Worm (Caenorhabditis elegans): Measurements from ENCODE around the gene nhr-137.
A peak's percentile ranks its signal among the peaks of the same experiment; 100 is the strongest.

The nhr-137 gene

DNA sequence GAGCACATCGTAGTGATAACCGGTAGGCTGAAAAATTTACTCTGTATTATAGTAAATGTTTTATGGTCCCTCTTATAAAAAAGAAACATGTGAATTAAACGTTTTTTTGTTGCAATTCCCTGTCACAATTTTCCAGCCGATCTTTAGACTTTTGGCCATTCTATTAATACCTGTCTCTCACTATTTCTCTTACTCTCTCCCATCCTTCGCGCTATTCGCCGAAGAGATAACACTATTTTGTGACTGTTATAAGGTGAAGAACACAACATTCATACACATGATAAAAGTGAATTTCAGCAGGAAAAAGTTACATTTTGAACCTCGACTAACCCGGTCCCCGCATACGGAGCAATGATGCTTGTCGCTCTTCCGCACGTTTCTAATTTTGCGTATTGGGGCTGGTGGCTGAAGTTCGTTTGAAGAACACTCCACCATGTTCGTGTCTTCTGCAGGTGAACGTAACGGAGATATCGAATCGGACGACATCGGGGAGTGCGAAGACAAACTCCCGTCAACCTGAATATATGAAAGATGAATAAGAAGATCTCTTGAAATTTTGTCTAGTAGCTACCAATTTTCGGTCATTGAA is 29.7 kb downstream of the nhr-137 start:
- peak; percentile 89 for TF ChIP-seq dmd-6 (GFP tag; IDR thresholded peaks at IDR 0.05)
- no peak for TF ChIP-seq nhr-11 (tag; optimal IDR thresholded peaks at IDR 0.05)
- no peak for TF ChIP-seq spr-3 (GFP tag; optimal IDR thresholded peaks at IDR 0.05)
- TF ChIP-seq nhr-102 (tag; optimal IDR thresholded peaks at IDR 0.05), result peak; percentile 58
- peak in 1 of 2 experiments; percentile 72 for TF ChIP-seq unc-62 (GFP tag; optimal IDR thresholded peaks at IDR 0.05 in 1 of 2)
- no peak for TF ChIP-seq unc-62 (tag; optimal IDR thresholded peaks at IDR 0.05)
- TF ChIP-seq F49E8.2 (tag; optimal IDR thresholded peaks at IDR 0.05; ENCODE audit: borderline replicate concordance), result no peak
- TF ChIP-seq nhr-76 (tag; optimal IDR thresholded peaks at IDR 0.05), result no peak
- peak; percentile 18 for TF ChIP-seq lin-13 (GFP tag; optimal IDR thresholded peaks at IDR 0.05)
- TF ChIP-seq ZK337.2 (GFP tag; IDR thresholded peaks at IDR 0.05), result no peak
- TF ChIP-seq nhr-48 (tag; optimal IDR thresholded peaks at IDR 0.05), result peak; percentile 4
- peak; percentile 63 for TF ChIP-seq aha-1 (tag)
- peak; percentile 94 for TF ChIP-seq nhr-28 (tag; optimal IDR thresholded peaks at IDR 0.05)
- TF ChIP-seq nhr-25 (tag; optimal IDR thresholded peaks at IDR 0.05; ENCODE audit: borderline replicate concordance, insufficient read depth), result peak; percentile 41
- peak; percentile 85 for TF ChIP-seq pqm-1 (tag; optimal IDR thresholded peaks at IDR 0.05)
- TF ChIP-seq zip-11 (GFP tag; IDR thresholded peaks at IDR 0.05), result no peak
- TF ChIP-seq hlh-11 (tag; optimal IDR thresholded peaks at IDR 0.05), result peak; percentile 76
- TF ChIP-seq skn-1 (tag; optimal IDR thresholded peaks at IDR 0.05), result no peak
- peak; percentile 53 for TF ChIP-seq dve-1 (tag; optimal IDR thresholded peaks at IDR 0.05; ENCODE audit: insufficient read depth)
- TF ChIP-seq mdl-1 (tag; optimal IDR thresholded peaks at IDR 0.05), result peak in 1 of 2 experiments; percentile 61
- peak; percentile 22 for TF ChIP-seq nhr-77 (tag; optimal IDR thresholded peaks at IDR 0.05)
- TF ChIP-seq mxl-3 (GFP tag; optimal IDR thresholded peaks at IDR 0.05), result peak; percentile 71
- peak; percentile 62 for TF ChIP-seq hlh-30 (tag; optimal IDR thresholded peaks at IDR 0.05; ENCODE audit: insufficient read depth)
- TF ChIP-seq mep-1 (tag; optimal IDR thresholded peaks at IDR 0.05), result peak; percentile 42
- TF ChIP-seq daf-16 (GFP tag; optimal IDR thresholded peaks at IDR 0.05), result no peak
- TF ChIP-seq daf-16 (tag; optimal IDR thresholded peaks at IDR 0.05), result peak; percentile 41
- TF ChIP-seq jun-1 (tag; optimal IDR thresholded peaks at IDR 0.05), result no peak
- TF ChIP-seq duxl-1 (tag; optimal IDR thresholded peaks at IDR 0.05; ENCODE audit: poor library complexity), result no peak

DNA sequence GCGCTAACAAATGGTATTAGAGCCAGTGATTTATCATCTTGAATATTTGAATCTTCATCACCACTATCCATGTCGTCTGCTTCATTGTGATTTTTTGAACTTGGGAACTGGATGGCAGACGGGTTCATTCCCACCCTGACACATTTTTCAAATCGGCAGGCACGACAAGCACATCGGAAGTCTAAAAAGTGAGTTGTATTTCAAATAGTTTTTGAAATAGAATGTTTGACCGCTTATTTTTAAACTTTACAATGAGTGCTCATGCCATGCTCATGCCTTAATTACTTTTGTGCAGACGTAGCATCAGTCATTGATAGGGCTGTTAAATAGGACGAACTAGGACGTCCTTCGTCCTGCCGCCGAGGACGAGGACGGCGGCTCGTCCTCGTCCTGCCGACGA is 30.9 kb downstream of the nhr-137 start:
- peak; percentile 25 for TF ChIP-seq pqm-1 (tag; optimal IDR thresholded peaks at IDR 0.05)
- no peak for TF ChIP-seq tag-97 (GFP tag; IDR thresholded peaks at IDR 0.05)
- no peak for TF ChIP-seq attf-4 (tag; optimal IDR thresholded peaks at IDR 0.05)
- TF ChIP-seq ceh-82 (tag; optimal IDR thresholded peaks at IDR 0.05), result no peak
- peak; percentile 93 for TF ChIP-seq aha-1 (tag)
- no peak for TF ChIP-seq Y5F2A.4 (GFP tag; optimal IDR thresholded peaks at IDR 0.05)
- TF ChIP-seq ceh-62 (tag; optimal IDR thresholded peaks at IDR 0.05), result no peak
- TF ChIP-seq daf-19 (GFP tag; conservative IDR thresholded peaks at IDR 0.05), result no peak

DNA sequence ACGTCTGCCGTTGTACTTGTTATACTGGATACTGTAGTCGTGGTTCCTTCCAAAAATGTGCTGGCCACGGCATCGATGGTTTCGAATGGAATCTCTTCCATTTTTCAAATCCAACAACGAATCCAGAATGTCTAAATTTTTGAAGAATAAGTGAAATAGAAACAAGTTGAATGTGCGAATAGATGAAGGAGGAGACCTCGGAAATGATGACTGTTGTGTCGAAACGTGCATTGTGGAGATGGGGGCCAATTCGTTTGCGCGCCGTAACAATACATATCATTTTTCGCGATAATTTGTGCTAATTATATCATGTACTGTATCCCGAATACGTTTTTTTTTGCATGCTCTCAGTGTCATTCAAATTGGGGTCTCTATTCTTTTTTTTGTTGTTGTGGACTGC is 33.6 kb downstream of the nhr-137 start, which contains the start of gene aexr-1:
aexr-1 (minus strand) TSS at position 101 of the 400 bp plus-strand sequence.
- no peak for TF ChIP-seq egl-27 (tag; optimal IDR thresholded peaks at IDR 0.05)
- no peak for TF ChIP-seq ZK546.5 (tag; optimal IDR thresholded peaks at IDR 0.05)
- TF ChIP-seq aha-1 (tag), result peak; percentile 85
- no peak for TF ChIP-seq nhr-237 (tag; optimal IDR thresholded peaks at IDR 0.05)
- no peak for TF ChIP-seq aly-2 (tag; optimal IDR thresholded peaks at IDR 0.05)
- TF ChIP-seq nhr-11 (tag; optimal IDR thresholded peaks at IDR 0.05), result no peak

DNA sequence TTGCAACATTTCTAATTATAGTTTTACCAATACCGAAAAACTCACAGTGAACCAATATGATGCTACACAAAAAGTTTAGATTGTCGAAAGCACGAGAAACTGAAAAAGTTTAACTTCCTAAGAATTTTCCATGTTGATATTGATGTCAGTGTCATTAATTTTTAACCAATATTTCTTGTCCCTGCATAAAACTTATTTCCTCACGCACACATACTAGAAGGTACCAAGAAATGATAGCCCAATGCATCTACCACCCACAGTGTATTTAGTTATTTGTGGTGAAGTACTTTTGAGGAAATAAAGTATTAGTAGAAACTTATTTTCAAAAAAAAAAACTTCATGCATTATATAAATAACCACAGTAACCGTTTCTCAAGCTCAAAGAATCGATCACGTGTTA is 37.4 kb downstream of the nhr-137 start, which contains the start of gene aexr-2:
aexr-2 (minus strand) TSS at position 101 of the 400 bp plus-strand sequence.
- TF ChIP-seq dmd-8 (GFP tag; IDR thresholded peaks at IDR 0.05) (no peak), ceh-62 (tag; optimal IDR thresholded peaks at IDR 0.05) (no peak), lin-13 (GFP tag; optimal IDR thresholded peaks at IDR 0.05) (no peak), R02D3.7 (tag; optimal IDR thresholded peaks at IDR 0.05) (no peak), ceh-20 (GFP tag; IDR thresholded peaks at IDR 0.05) (no peak), unc-62 (GFP tag; optimal IDR thresholded peaks at IDR 0.05 in 1 of 2) (no peak), unc-62 (tag; optimal IDR thresholded peaks at IDR 0.05) (no peak), T26A8.4 (GFP tag; IDR thresholded peaks at IDR 0.05) (no peak), lsy-2 (tag; optimal IDR thresholded peaks at IDR 0.05) (no peak), daf-12 (tag; optimal IDR thresholded peaks at IDR 0.05) (no peak), spr-3 (GFP tag; optimal IDR thresholded peaks at IDR 0.05) (no peak), Y105C5A.15 (GFP tag; IDR thresholded peaks at IDR 0.05) (no peak), hlh-11 (tag; optimal IDR thresholded peaks at IDR 0.05) (no peak), ceh-32 (tag; optimal IDR thresholded peaks at IDR 0.05; ENCODE audit: poor library complexity) (no peak), aly-2 (tag; optimal IDR thresholded peaks at IDR 0.05) (no peak), nhr-48 (tag; optimal IDR thresholded peaks at IDR 0.05) (no peak), mxl-2 (GFP tag; conservative IDR thresholded peaks at IDR 0.05) (no peak)

All from whole organism, L4 larva.